ENCODE assay signal across 8 worm cellular contexts in genomic region chrIV:5100145-5100544, ce11.
TF ChIP-seq lines count a peak whose summit lies in the region.

No protein-coding gene starts in this region.

TF ChIP-seq in whole organism, L1 larva, 84 proteins besides CTCF, POLR2A, EP300 and RAD21 (continues in another document):
- no peak for TF ChIP-seq jun-1 (tag; optimal IDR thresholded peaks at IDR 0.05; lab: Kevin White, UChicago)
- TF ChIP-seq fkh-4 (tag; optimal IDR thresholded peaks at IDR 0.05; lab: Kevin White, UChicago; ENCODE audit: borderline replicate concordance): no peak
- TF ChIP-seq nhr-71 (tag; optimal IDR thresholded peaks at IDR 0.05; lab: Kevin White, UChicago): peak; percentile 17
- TF ChIP-seq snu-23 (GFP tag; optimal IDR thresholded peaks at IDR 0.05; lab: Kevin White, UChicago): peak; percentile 4
- TF ChIP-seq tbx-2 (tag; optimal IDR thresholded peaks at IDR 0.05; lab: Kevin White, UChicago): peak; percentile 17
- no peak for TF ChIP-seq egl-13 (tag; optimal IDR thresholded peaks at IDR 0.05; lab: Kevin White, UChicago)
- TF ChIP-seq ceh-82 (tag; optimal IDR thresholded peaks at IDR 0.05; lab: Kevin White, UChicago): peak in 2 of 3 experiments; percentile 2 to 51
- TF ChIP-seq swsn-7 (tag; optimal IDR thresholded peaks at IDR 0.05; lab: Kevin White, UChicago): peak; percentile 9
- TF ChIP-seq efl-1 (optimal IDR thresholded peaks at IDR 0.05; lab: Kevin White, UChicago): peak in 1 of 2 experiments; percentile 1
- peak in 1 of 2 experiments; percentile 71 for TF ChIP-seq efl-1 (GFP tag; optimal IDR thresholded peaks at IDR 0.05 in 1 of 2; lab: Kevin White, UChicago)
- TF ChIP-seq fkh-10 (GFP tag; optimal IDR thresholded peaks at IDR 0.05; lab: Kevin White, UChicago): peak; percentile 26

TF ChIP-seq in whole organism, L2 larva, 48 proteins besides CTCF, POLR2A, EP300 and RAD21 (continues in another document):
- peak; percentile 16 for TF ChIP-seq sma-9 (GFP tag; optimal IDR thresholded peaks at IDR 0.05; lab: Kevin White, UChicago)
- no peak for TF ChIP-seq sma-9 (tag; optimal IDR thresholded peaks at IDR 0.05; lab: Kevin White, UChicago)
- peak; percentile 0 for TF ChIP-seq crh-2 (tag; optimal IDR thresholded peaks at IDR 0.05; lab: Kevin White, UChicago)
- peak; percentile 66 for TF ChIP-seq Y55F3AM.14 (GFP tag; optimal IDR thresholded peaks at IDR 0.05; lab: Kevin White, UChicago)
- no peak for TF ChIP-seq snpc-4 (tag; optimal IDR thresholded peaks at IDR 0.05; lab: Kevin White, UChicago)
- peak; percentile 64 for TF ChIP-seq nhr-129 (tag; optimal IDR thresholded peaks at IDR 0.05; lab: Kevin White, UChicago)
- TF ChIP-seq ztf-1 (GFP tag; conservative IDR thresholded peaks at IDR 0.05; lab: Robert Waterston, UW): no peak
- TF ChIP-seq lsy-2 (tag; optimal IDR thresholded peaks at IDR 0.05; lab: Kevin White, UChicago): peak in 1 of 2 experiments; percentile 39
- no peak for TF ChIP-seq ama-1 (optimal IDR thresholded peaks at IDR 0.05; lab: Kevin White, UChicago)
- TF ChIP-seq lin-13 (GFP tag; optimal IDR thresholded peaks at IDR 0.05; lab: Kevin White, UChicago): peak; percentile 4
- no peak for TF ChIP-seq nhr-23 (tag; optimal IDR thresholded peaks at IDR 0.05; lab: Kevin White, UChicago)
- peak; percentile 43 for TF ChIP-seq ztf-4 (tag; optimal IDR thresholded peaks at IDR 0.05; lab: Kevin White, UChicago)

TF ChIP-seq in whole organism, L3 larva, 47 proteins besides CTCF, POLR2A, EP300 and RAD21:
- peak; percentile 4 for TF ChIP-seq egl-27 (tag; optimal IDR thresholded peaks at IDR 0.05; lab: Kevin White, UChicago)
- peak; percentile 19 for TF ChIP-seq hmg-11 (tag; optimal IDR thresholded peaks at IDR 0.05; lab: Kevin White, UChicago)
- peak; percentile 80 for TF ChIP-seq lin-39 (tag; optimal IDR thresholded peaks at IDR 0.05; lab: Kevin White, UChicago)
- no peak for TF ChIP-seq nhr-11 (tag; optimal IDR thresholded peaks at IDR 0.05; lab: Kevin White, UChicago)
- peak; percentile 46 for TF ChIP-seq pha-4 (tag; optimal IDR thresholded peaks at IDR 0.05; lab: Kevin White, UChicago)
- TF ChIP-seq nhr-237 (tag; optimal IDR thresholded peaks at IDR 0.05; lab: Kevin White, UChicago): no peak
- TF ChIP-seq snpc-4 (tag; optimal IDR thresholded peaks at IDR 0.05; lab: Kevin White, UChicago): peak; percentile 4
- peak; percentile 57 for TF ChIP-seq nfya-1 (tag; optimal IDR thresholded peaks at IDR 0.05; lab: Kevin White, UChicago; ENCODE audit: insufficient read depth)
- TF ChIP-seq sea-2 (GFP tag; optimal IDR thresholded peaks at IDR 0.05; lab: Kevin White, UChicago): no peak

TF ChIP-seq in whole organism, L4 larva, 104 proteins besides CTCF, POLR2A, EP300 and RAD21:
- TF ChIP-seq ceh-44 (GFP tag; IDR thresholded peaks at IDR 0.05; lab: Robert Waterston, UW) (no peak), unc-62 (GFP tag; optimal IDR thresholded peaks at IDR 0.05 in 1 of 2; lab: Kevin White, UChicago) (peak in 1 of 2 experiments; percentile 47), unc-62 (tag; optimal IDR thresholded peaks at IDR 0.05; lab: Kevin White, UChicago) (no peak), nhr-11 (tag; optimal IDR thresholded peaks at IDR 0.05; lab: Kevin White, UChicago) (no peak), ctbp-1 (GFP tag; IDR thresholded peaks at IDR 0.05; lab: Robert Waterston, UW) (peak; percentile 55; the same call in 1 of the 2 replicates), lsy-2 (tag; optimal IDR thresholded peaks at IDR 0.05; lab: Kevin White, UChicago) (peak in 1 of 2 experiments; percentile 38), mep-1 (tag; optimal IDR thresholded peaks at IDR 0.05; lab: Kevin White, UChicago) (peak; percentile 33), rbr-2 (tag; optimal IDR thresholded peaks at IDR 0.05; lab: Kevin White, UChicago) (peak; percentile 45), aha-1 (tag; lab: Kevin White, UChicago) (peak; percentile 78)

TF ChIP-seq in whole organism, late embryonic, 69 proteins besides CTCF, POLR2A, EP300 and RAD21 (continues in another document):
- TF ChIP-seq sox-4 (tag; optimal IDR thresholded peaks at IDR 0.05; lab: Kevin White, UChicago): no peak
- no peak for TF ChIP-seq hlh-8 (tag; optimal IDR thresholded peaks at IDR 0.05; lab: Kevin White, UChicago)
- no peak for TF ChIP-seq ceh-30 (tag; optimal IDR thresholded peaks at IDR 0.05; lab: Kevin White, UChicago)
- TF ChIP-seq dve-1 (tag; optimal IDR thresholded peaks at IDR 0.05; lab: Kevin White, UChicago): no peak
- TF ChIP-seq ets-4 (tag; optimal IDR thresholded peaks at IDR 0.05; lab: Kevin White, UChicago): no peak
- peak; percentile 52 for TF ChIP-seq tbx-2 (tag; optimal IDR thresholded peaks at IDR 0.05; lab: Kevin White, UChicago)
- TF ChIP-seq unc-3 (GFP tag; conservative IDR thresholded peaks at IDR 0.05; lab: Robert Waterston, UW): no peak
- TF ChIP-seq unc-3 (tag; optimal IDR thresholded peaks at IDR 0.05; lab: Kevin White, UChicago): no peak
- TF ChIP-seq F13H6.1 (tag; optimal IDR thresholded peaks at IDR 0.05; lab: Kevin White, UChicago): no peak
- TF ChIP-seq T23F11.4 (GFP tag; optimal IDR thresholded peaks at IDR 0.05; lab: Kevin White, UChicago): no peak
- no peak for TF ChIP-seq K09A11.1 (tag; optimal IDR thresholded peaks at IDR 0.05; lab: Kevin White, UChicago; ENCODE audit: insufficient read depth)
- 0 out of 2 replicates have a peak, but pooled peaks have one; percentile 38 for TF ChIP-seq ceh-45 (GFP tag; IDR thresholded peaks at IDR 0.05; lab: Robert Waterston, UW)
- TF ChIP-seq unc-42 (tag; optimal IDR thresholded peaks at IDR 0.05; lab: Kevin White, UChicago): peak; percentile 88
- TF ChIP-seq tbx-7 (tag; optimal IDR thresholded peaks at IDR 0.05; lab: Kevin White, UChicago): no peak

TF ChIP-seq in whole organism, midembryonic, 9 proteins besides CTCF, POLR2A, EP300 and RAD21:
- TF ChIP-seq ztf-29 (GFP tag; IDR thresholded peaks at IDR 0.05; lab: Robert Waterston, UW) (no peak), tab-1 (GFP tag; IDR thresholded peaks at IDR 0.05; lab: Robert Waterston, UW) (no peak), ztf-23 (GFP tag; IDR thresholded peaks at IDR 0.05; lab: Robert Waterston, UW) (peak; percentile 52; the same call in 1 of the 2 replicates)

TF ChIP-seq in whole organism, mixed stage, embryonic, 35 proteins besides CTCF, POLR2A, EP300 and RAD21:
- TF ChIP-seq M03D4.4 (tag; optimal IDR thresholded peaks at IDR 0.05; lab: Kevin White, UChicago): peak; percentile 6
- TF ChIP-seq sem-2 (GFP tag; optimal IDR thresholded peaks at IDR 0.05; lab: Kevin White, UChicago): no peak
- TF ChIP-seq ces-1 (GFP tag; optimal IDR thresholded peaks at IDR 0.05; lab: Kevin White, UChicago): peak; percentile 48

TF ChIP-seq in whole organism, young adult, 124 proteins besides CTCF, POLR2A, EP300 and RAD21:
- peak; percentile 17 for TF ChIP-seq K12H6.12 (tag; optimal IDR thresholded peaks at IDR 0.05; lab: Kevin White, UChicago)
- TF ChIP-seq lin-40 (tag; optimal IDR thresholded peaks at IDR 0.05; lab: Kevin White, UChicago): no peak
- TF ChIP-seq B0035.1 (tag; optimal IDR thresholded peaks at IDR 0.05; lab: Kevin White, UChicago): no peak
- 0 out of 2 replicates have a peak, but pooled peaks have one; percentile 21 for TF ChIP-seq nfyb-1 (GFP tag; IDR thresholded peaks at IDR 0.05; lab: Robert Waterston, UW)
